Worm (Caenorhabditis elegans): ENCODE measurements around the gene F19G12.4.

The F19G12.4 gene

ce11 chrX:1443556-1444243 lies 26.6 kb downstream of the F19G12.4 start:
- TF ChIP-seq ceh-91 (GFP tag; IDR thresholded peaks at IDR 0.05) = no peak
- TF ChIP-seq rcor-1 (GFP tag; IDR thresholded peaks at IDR 0.05) = no peak
- 0 out of 2 replicates have a peak, but pooled peaks have one; percentile 9 for TF ChIP-seq hmg-1.2 (GFP tag; IDR thresholded peaks at IDR 0.05)
- TF ChIP-seq ceh-79 (tag; optimal IDR thresholded peaks at IDR 0.05) = no peak
- no peak for TF ChIP-seq die-1 (tag; optimal IDR thresholded peaks at IDR 0.05)
- no peak for TF ChIP-seq snpc-3.4 (tag; optimal IDR thresholded peaks at IDR 0.05)
- TF ChIP-seq B0336.3 (GFP tag; IDR thresholded peaks at IDR 0.05) = no peak
- no peak for TF ChIP-seq atf-7 (tag; optimal IDR thresholded peaks at IDR 0.05)
- TF ChIP-seq ceh-27 (GFP tag; optimal IDR thresholded peaks at IDR 0.05) = no peak
- TF ChIP-seq lin-40 (tag; optimal IDR thresholded peaks at IDR 0.05) = peak; percentile 41
- no peak for TF ChIP-seq unc-62 (GFP tag; optimal IDR thresholded peaks at IDR 0.05)
- TF ChIP-seq lin-35 (GFP tag; optimal IDR thresholded peaks at IDR 0.05) = peak in 1 of 3 experiments; percentile 53
- no peak for TF ChIP-seq nhr-120 (GFP tag; IDR thresholded peaks at IDR 0.05)
- no peak for TF ChIP-seq ztf-22 (GFP tag; optimal IDR thresholded peaks at IDR 0.05)
- no peak for TF ChIP-seq cebp-1 (GFP tag; IDR thresholded peaks at IDR 0.05)
- no peak for TF ChIP-seq cebp-1 (tag; optimal IDR thresholded peaks at IDR 0.05)
- TF ChIP-seq egrh-3 (GFP tag; IDR thresholded peaks at IDR 0.05) = no peak
- TF ChIP-seq attf-3 (GFP tag; conservative IDR thresholded peaks at IDR 0.05) = no peak
- no peak for TF ChIP-seq attf-5 (GFP tag; optimal IDR thresholded peaks at IDR 0.05)
- TF ChIP-seq bed-1 (GFP tag; IDR thresholded peaks at IDR 0.05) = no peak
- TF ChIP-seq B0019.2 (GFP tag; conservative IDR thresholded peaks at IDR 0.05) = no peak
- no peak for TF ChIP-seq F22D6.2 (tag; optimal IDR thresholded peaks at IDR 0.05)
- no peak for TF ChIP-seq snpc-1.3 (tag; optimal IDR thresholded peaks at IDR 0.05; ENCODE audit: insufficient read depth)
- TF ChIP-seq F10E7.11 (tag; optimal IDR thresholded peaks at IDR 0.05) = no peak

- peak; percentile 76 for TF ChIP-seq ama-1 (optimal IDR thresholded peaks at IDR 0.05)
- TF ChIP-seq ama-1 (GFP tag; optimal IDR thresholded peaks at IDR 0.05) = no peak
- TF ChIP-seq ccch-3 (GFP tag; optimal IDR thresholded peaks at IDR 0.05) = no peak
- no peak for TF ChIP-seq madf-6 (GFP tag; IDR thresholded peaks at IDR 0.05)
- no peak for TF ChIP-seq egl-18 (GFP tag; IDR thresholded peaks at IDR 0.05)
- TF ChIP-seq die-1 (tag; optimal IDR thresholded peaks at IDR 0.05) = no peak
- no peak for TF ChIP-seq ets-4 (GFP tag; optimal IDR thresholded peaks at IDR 0.05)
- TF ChIP-seq ztf-25 (GFP tag; IDR thresholded peaks at IDR 0.05) = no peak
- TF ChIP-seq B0336.3 (GFP tag; IDR thresholded peaks at IDR 0.05) = peak; percentile 36; the same call in 1 of the 2 replicates
- peak; percentile 26; the same call in 1 of the 2 replicates for TF ChIP-seq K11D2.4 (GFP tag; IDR thresholded peaks at IDR 0.05)
- no peak for TF ChIP-seq sdz-38 (tag; optimal IDR thresholded peaks at IDR 0.05)
- TF ChIP-seq ztf-18 (tag; optimal IDR thresholded peaks at IDR 0.05) = no peak
- 0 out of 2 replicates have a peak, but pooled peaks have one; percentile 16 for TF ChIP-seq dox-1 (GFP tag; IDR thresholded peaks at IDR 0.05)
- TF ChIP-seq nhr-179 (tag; optimal IDR thresholded peaks at IDR 0.05) = no peak
- 0 out of 2 replicates have a peak, but pooled peaks have one; percentile 11 for TF ChIP-seq lag-1 (GFP tag; IDR thresholded peaks at IDR 0.05)
- no peak for TF ChIP-seq dpff-1 (tag; optimal IDR thresholded peaks at IDR 0.05)
- TF ChIP-seq lin-40 (tag; optimal IDR thresholded peaks at IDR 0.05) = peak; percentile 22
- TF ChIP-seq hmg-20 (GFP tag; IDR thresholded peaks at IDR 0.05) = 0 out of 2 replicates have a peak, but pooled peaks have one; percentile 36
- peak; percentile 31; the same call in 1 of the 2 replicates for TF ChIP-seq pbrm-1 (GFP tag; IDR thresholded peaks at IDR 0.05)
- peak; percentile 33 for TF ChIP-seq tlf-1 (GFP tag; optimal IDR thresholded peaks at IDR 0.05)
- no peak for TF ChIP-seq F57A8.1 (GFP tag; optimal IDR thresholded peaks at IDR 0.05)
- no peak for TF ChIP-seq hlh-26 (GFP tag; conservative IDR thresholded peaks at IDR 0.05)
- no peak for TF ChIP-seq ceh-100 (GFP tag; IDR thresholded peaks at IDR 0.05)
- TF ChIP-seq sptf-2 (GFP tag; optimal IDR thresholded peaks at IDR 0.05) = no peak
- no peak for TF ChIP-seq attf-6 (GFP tag; IDR thresholded peaks at IDR 0.05)
- peak; percentile 25; the same call in 1 of the 2 replicates for TF ChIP-seq hmg-1.2 (GFP tag; IDR thresholded peaks at IDR 0.05)
- TF ChIP-seq egrh-3 (GFP tag; IDR thresholded peaks at IDR 0.05) = no peak
- no peak for TF ChIP-seq snpc-4 (GFP tag; optimal IDR thresholded peaks at IDR 0.05)
- TF ChIP-seq snpc-4 (tag; optimal IDR thresholded peaks at IDR 0.05) = no peak
- TF ChIP-seq F22D6.2 (tag; optimal IDR thresholded peaks at IDR 0.05) = no peak
These were observed 28.6 kb downstream of the F19G12.4 start for ce11 chrX:1445696-1446095.
